Fruit fly (Drosophila melanogaster) whole organism, wandering third instar larva: Measurements from ENCODE around the gene twin.

Experiments used
- Dfd ChIP-seq: fragments of >200 bp; optimal IDR thresholded peaks from 2 replicates; lab custom pipeline; 2017; ENCODE audit warnings: missing biosample characterization, missing genetic modification characterization
- Rel ChIP-seq, 2 experiments: fragments of 200-800 bp; sonication (Bioruptor generic) in 1 of 2; optimal IDR thresholded peaks; 2 replicates in 1 of 2; 3 replicates in 1 of 2; lab custom pipeline; 2016 to 2019; ENCODE audit warnings: mild to moderate bottlenecking in 2 of 2, missing biosample characterization in 2 of 2, missing genetic modification characterization in 2 of 2, moderate library complexity in 1 of 2
- Sp1 ChIP-seq: fragments of 200-800 bp; sonication (Bioruptor generic); optimal IDR thresholded peaks from 3 replicates; lab custom pipeline; 2019; ENCODE audit warnings: missing biosample characterization, mild to moderate bottlenecking, missing genetic modification characterization, moderate library complexity
- dmrt93B ChIP-seq: fragments of 200-800 bp; sonication (Bioruptor generic); optimal IDR thresholded peaks from 2 replicates; lab custom pipeline; 2018; ENCODE audit warnings: missing biosample characterization, mild to moderate bottlenecking, missing genetic modification characterization
- fru ChIP-seq: fragments of 200-800 bp; sonication (Bioruptor generic); optimal IDR thresholded peaks from 3 replicates; lab custom pipeline; 2016; ENCODE audit warnings: missing biosample characterization, mild to moderate bottlenecking, missing genetic modification characterization
- pan ChIP-seq: fragments of >200 bp; optimal IDR thresholded peaks from 2 replicates; lab custom pipeline; 2017
- sv ChIP-seq: fragments of 200-800 bp; sonication (Bioruptor generic); optimal IDR thresholded peaks from 3 replicates; lab custom pipeline; 2016; ENCODE audit warnings: missing biosample characterization, missing genetic modification characterization

dm6 chr3R:24271071-24271470, 49.3 kb upstream of the twin start, which contains the start of gene jar:
- no peak for TF ChIP-seq Dfd
- TF ChIP-seq Sp1 (GFP tag; lab: Kevin White, UChicago) = peak; percentile 36
- no peak for TF ChIP-seq pan (lab: Kevin White, UChicago)
- no peak for TF ChIP-seq dmrt93B (GFP tag; lab: Kevin White, UChicago)
- no peak for TF ChIP-seq fru (GFP tag; lab: Kevin White, UChicago)
- TF ChIP-seq Rel (GFP tag; optimal IDR thresholded peaks at IDR 0.05; lab: Kevin White, UChicago) = no peak
- TF ChIP-seq Rel (tag; optimal IDR thresholded peaks at IDR 0.05; lab: Kevin White, UChicago) = peak; percentile 85
- no peak for TF ChIP-seq sv (GFP tag; lab: Kevin White, UChicago)
